Fruit fly (Drosophila melanogaster) whole organism, wandering third instar larva: ENCODE measurements around the gene CG11899.

Source experiments
- pan ChIP-seq: fragments of >200 bp; optimal IDR thresholded peaks from 2 replicates; lab custom pipeline; 2017
- psq ChIP-seq: fragments of 200-800 bp; sonication (Bioruptor generic); optimal IDR thresholded peaks from 3 replicates; lab custom pipeline; 2017; ENCODE audit warnings: missing biosample characterization, mild to moderate bottlenecking, missing genetic modification characterization, moderate library complexity

DNA sequence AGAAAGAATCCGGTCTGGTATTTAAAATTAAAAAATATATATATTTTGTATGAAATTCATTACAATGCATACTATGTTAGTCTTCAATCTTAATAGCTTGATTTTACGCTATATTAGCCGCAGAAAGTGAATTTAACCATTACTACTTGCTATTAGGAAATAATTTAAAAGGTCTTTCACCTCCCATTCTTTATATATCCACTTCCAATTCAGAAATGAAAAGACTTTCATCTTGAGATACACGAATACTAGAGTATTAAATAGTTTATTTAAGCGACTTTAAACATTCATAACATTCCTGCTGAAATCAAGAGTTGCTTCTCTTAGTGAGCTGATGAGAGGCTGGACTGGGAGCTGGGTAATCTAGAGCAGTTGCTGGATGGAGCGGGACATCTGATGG is 44.5 kb downstream of the CG11899 start, which contains the start of gene CG31445:
- TF ChIP-seq psq (GFP tag; lab: Kevin White, UChicago) (no peak), pan (lab: Kevin White, UChicago) (no peak)
